Worm (Caenorhabditis elegans): ENCODE results near the gene W07G1.7.

ce11 chrII:13997477-13997876 is 31.3 kb upstream of the W07G1.7 start, which contains the start of gene F01D5.1:
- TF ChIP-seq snpc-4 (tag; optimal IDR thresholded peaks at IDR 0.05) (no peak), unc-39 (tag; optimal IDR thresholded peaks at IDR 0.05) (no peak), aly-2 (tag; optimal IDR thresholded peaks at IDR 0.05) (no peak), elt-3 (tag; optimal IDR thresholded peaks at IDR 0.05) (no peak), skn-1 (tag; optimal IDR thresholded peaks at IDR 0.05) (no peak), nhr-237 (tag; optimal IDR thresholded peaks at IDR 0.05) (no peak), R02D3.7 (tag; optimal IDR thresholded peaks at IDR 0.05) (no peak), mdl-1 (tag; optimal IDR thresholded peaks at IDR 0.05) (no peak), unc-55 (GFP tag; optimal IDR thresholded peaks at IDR 0.05) (no peak), ceh-82 (tag; optimal IDR thresholded peaks at IDR 0.05) (no peak), lin-39 (tag; optimal IDR thresholded peaks at IDR 0.05) (no peak), nhr-21 (tag; optimal IDR thresholded peaks at IDR 0.05) (no peak), dmd-4 (tag; optimal IDR thresholded peaks at IDR 0.05) (no peak)
